Worm (Caenorhabditis elegans): ENCODE data around the gene Y27F2A.8.

Y27F2A.8 gene

ce11 chrII:3222686-3223085 lies 39.1 kb downstream of the Y27F2A.8 start, which contains the start of gene ZC239.13:
Gene ZC239.13, minus strand, starts transcription at chrII:3222839.
- TF ChIP-seq tbx-11 (GFP tag; IDR thresholded peaks at IDR 0.05) (no peak), scrt-1 (GFP tag; IDR thresholded peaks at IDR 0.05) (no peak), hmg-4 (GFP tag; optimal IDR thresholded peaks at IDR 0.05) (no peak), sea-1 (GFP tag; conservative IDR thresholded peaks at IDR 0.05) (no peak), pes-1 (GFP tag; IDR thresholded peaks at IDR 0.05) (no peak)

ce11 chrII:3224631-3225030 lies 41.0 kb downstream of the Y27F2A.8 start, which contains the start of gene ZC239.15:
Gene ZC239.15, minus strand, starts transcription at chrII:3224731.
- TF ChIP-seq ceh-36 (tag; optimal IDR thresholded peaks at IDR 0.05): no peak
- no peak for TF ChIP-seq scrt-1 (GFP tag; IDR thresholded peaks at IDR 0.05)
- TF ChIP-seq tbx-37 (GFP tag; conservative IDR thresholded peaks at IDR 0.05): no peak
- TF ChIP-seq tbx-11 (GFP tag; IDR thresholded peaks at IDR 0.05): no peak
- no peak for TF ChIP-seq hnd-1 (tag; optimal IDR thresholded peaks at IDR 0.05)
- TF ChIP-seq hmbx-1 (tag; optimal IDR thresholded peaks at IDR 0.05): no peak
- TF ChIP-seq flt-1 (GFP tag; IDR thresholded peaks at IDR 0.05): no peak
- TF ChIP-seq ama-1 (optimal IDR thresholded peaks at IDR 0.05): no peak
- TF ChIP-seq aly-1 (tag; optimal IDR thresholded peaks at IDR 0.05): no peak
- TF ChIP-seq pes-1 (GFP tag; IDR thresholded peaks at IDR 0.05): no peak
- TF ChIP-seq hmg-4 (GFP tag; optimal IDR thresholded peaks at IDR 0.05): no peak
- no peak for TF ChIP-seq ets-7 (tag; optimal IDR thresholded peaks at IDR 0.05)
- no peak for TF ChIP-seq sea-1 (GFP tag; conservative IDR thresholded peaks at IDR 0.05)
- no peak for TF ChIP-seq F13C5.2 (tag; optimal IDR thresholded peaks at IDR 0.05)
- no peak for TF ChIP-seq tra-4 (tag; optimal IDR thresholded peaks at IDR 0.05)
- TF ChIP-seq B0310.2 (tag; optimal IDR thresholded peaks at IDR 0.05): no peak
- TF ChIP-seq ceh-13 (GFP tag; optimal IDR thresholded peaks at IDR 0.05): no peak

DNA sequence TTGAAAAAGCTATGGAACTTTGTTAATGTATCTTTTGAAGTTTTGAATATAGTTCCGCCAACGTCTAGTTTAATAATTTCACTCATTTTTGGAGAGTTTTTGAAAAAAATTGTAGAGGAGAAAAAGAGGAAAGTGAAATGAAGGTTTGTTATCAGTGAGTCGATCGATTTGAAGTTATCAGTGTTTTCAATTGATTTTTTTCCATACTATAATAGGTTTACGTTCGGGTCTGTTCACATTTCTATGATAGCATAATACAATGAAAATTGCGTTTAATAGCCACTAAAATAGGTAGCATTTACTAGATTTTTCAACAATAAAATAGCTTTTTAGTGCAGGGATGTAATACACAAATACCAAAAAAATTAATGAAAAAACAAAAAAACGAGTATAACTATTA lies 41.6 kb downstream of the Y27F2A.8 start, which contains the start of gene ZC239.16:
Gene ZC239.16, minus strand, starts transcription at position 120 of the 400 bp plus-strand sequence.
- TF ChIP-seq aly-1 (tag; optimal IDR thresholded peaks at IDR 0.05) (no peak), pes-1 (GFP tag; IDR thresholded peaks at IDR 0.05) (no peak), hnd-1 (tag; optimal IDR thresholded peaks at IDR 0.05) (no peak), ets-7 (tag; optimal IDR thresholded peaks at IDR 0.05) (no peak), tbx-11 (GFP tag; IDR thresholded peaks at IDR 0.05) (no peak), B0310.2 (tag; optimal IDR thresholded peaks at IDR 0.05) (no peak), ama-1 (optimal IDR thresholded peaks at IDR 0.05) (no peak), scrt-1 (GFP tag; IDR thresholded peaks at IDR 0.05) (no peak), flt-1 (GFP tag; IDR thresholded peaks at IDR 0.05) (no peak), ceh-13 (GFP tag; optimal IDR thresholded peaks at IDR 0.05) (no peak)

ce11 chrII:3225780-3226179 lies 42.2 kb downstream of the Y27F2A.8 start, which contains the start of gene ZC239.17:
Gene ZC239.17, minus strand, starts transcription at chrII:3225880.
- no peak for TF ChIP-seq hnd-1 (tag; optimal IDR thresholded peaks at IDR 0.05)
- no peak for TF ChIP-seq ama-1 (optimal IDR thresholded peaks at IDR 0.05)
- no peak for TF ChIP-seq B0310.2 (tag; optimal IDR thresholded peaks at IDR 0.05)

ce11 chrII:3230422-3230821 lies 46.8 kb downstream of the Y27F2A.8 start, which contains the start of gene srh-297:
Gene srh-297, minus strand, starts transcription at chrII:3230522.
- TF ChIP-seq pes-1 (GFP tag; IDR thresholded peaks at IDR 0.05): no peak
- no peak for TF ChIP-seq tbx-11 (GFP tag; IDR thresholded peaks at IDR 0.05)
- no peak for TF ChIP-seq B0310.2 (tag; optimal IDR thresholded peaks at IDR 0.05)
- TF ChIP-seq sea-1 (GFP tag; conservative IDR thresholded peaks at IDR 0.05): no peak
- no peak for TF ChIP-seq flt-1 (GFP tag; IDR thresholded peaks at IDR 0.05)
- no peak for TF ChIP-seq tbx-37 (GFP tag; conservative IDR thresholded peaks at IDR 0.05)
- no peak for TF ChIP-seq tra-4 (tag; optimal IDR thresholded peaks at IDR 0.05)

Data from whole organism, early embryonic.